Fruit fly (Drosophila melanogaster): ENCODE measurements around the gene CG9286.
A peak's percentile ranks its signal among the peaks of the same experiment; 100 is the strongest.

The CG9286 gene

DNA sequence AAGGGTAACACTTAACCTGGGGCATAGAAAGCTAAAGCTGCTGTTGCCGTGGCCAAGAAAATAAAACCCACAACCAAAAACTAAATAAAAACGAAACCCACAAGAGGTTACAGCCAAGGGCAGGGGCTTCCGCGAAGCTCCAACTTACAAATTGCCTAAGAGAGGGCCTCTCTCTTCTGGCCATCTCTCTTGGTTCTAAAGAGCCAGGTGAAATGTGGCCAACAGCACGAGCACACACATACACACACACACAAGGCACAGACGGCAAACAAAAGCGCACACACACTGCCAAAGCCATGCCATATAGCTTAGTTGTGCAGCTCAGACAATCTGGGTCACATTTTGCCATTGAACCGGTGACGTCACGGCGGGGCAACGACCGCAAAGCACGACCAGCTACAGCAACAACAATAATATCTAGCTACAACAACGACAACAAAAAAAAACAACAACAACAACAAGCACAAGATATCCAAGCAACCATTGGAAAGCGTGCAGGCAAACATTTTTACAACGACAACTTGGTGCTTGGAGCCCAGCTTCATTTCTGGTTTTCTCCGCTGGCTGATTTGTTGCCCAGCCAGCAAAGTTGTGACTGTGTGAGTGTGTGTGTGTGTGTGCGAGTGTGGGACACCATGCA is 16.0 kb downstream of the CG9286 start:
- peak; percentile 42 for TF ChIP-seq tj (GFP tag; optimal IDR thresholded peaks at IDR 0.05)
- TF ChIP-seq cnc (optimal IDR thresholded peaks at IDR 0.05), result no peak

DNA sequence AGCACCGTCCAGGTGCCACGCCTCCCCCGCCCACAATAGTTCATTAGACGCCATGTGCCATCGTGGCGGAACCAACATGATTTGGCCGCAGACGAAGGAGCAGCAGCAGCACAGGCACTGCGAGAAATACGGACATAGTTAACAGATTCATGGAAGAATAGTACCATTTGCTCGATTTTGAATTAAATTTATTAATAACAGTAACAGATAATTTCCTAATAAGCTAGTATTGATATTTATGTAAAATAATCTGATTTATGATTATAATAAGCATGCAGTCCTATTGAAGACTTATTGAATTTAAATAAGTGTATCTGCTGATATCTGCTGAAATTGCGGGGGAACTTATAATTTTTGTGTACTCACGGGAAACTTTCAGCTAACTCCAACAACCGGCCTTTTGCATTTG is 16.5 kb downstream of the CG9286 start:
- no peak for TF ChIP-seq Crg-1 (GFP tag; optimal IDR thresholded peaks at IDR 0.05)
- TF ChIP-seq bab1 (GFP tag; optimal IDR thresholded peaks at IDR 0.05), result no peak
- no peak for TF ChIP-seq cnc (optimal IDR thresholded peaks at IDR 0.05)

DNA sequence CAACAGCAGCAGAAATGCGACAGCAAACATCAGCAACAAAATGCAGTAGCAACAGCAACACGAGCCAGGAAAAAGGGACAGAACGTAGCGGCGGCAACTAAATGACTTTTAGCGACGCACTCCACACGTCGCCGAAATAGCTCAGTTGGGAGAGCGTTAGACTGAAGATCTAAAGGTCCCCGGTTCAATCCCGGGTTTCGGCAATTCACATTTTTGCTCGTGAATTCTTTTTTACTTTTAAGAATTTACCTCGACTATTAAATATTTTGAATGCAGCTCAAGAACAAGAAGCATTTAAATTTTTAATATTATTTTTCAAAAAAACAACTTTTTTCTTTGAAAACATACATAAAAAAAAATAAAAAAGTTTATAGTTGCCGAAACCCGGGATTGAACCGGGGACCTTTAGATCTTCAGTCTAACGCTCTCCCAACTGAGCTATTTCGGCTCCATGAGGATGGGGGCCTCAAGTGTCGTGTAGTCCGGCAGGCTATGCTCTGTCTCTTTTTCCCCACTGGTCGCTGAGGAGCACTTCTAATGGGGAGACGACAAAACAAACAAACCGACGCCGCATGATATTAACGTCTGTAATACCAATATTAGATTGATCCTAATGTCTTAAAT is 17.2 kb downstream of the CG9286 start:
- TF ChIP-seq toe (GFP tag; optimal IDR thresholded peaks at IDR 0.05) (no peak), CG14711 (tag; optimal IDR thresholded peaks at IDR 0.05) (no peak), cnc (optimal IDR thresholded peaks at IDR 0.05) (no peak), CG7045 (GFP tag; optimal IDR thresholded peaks at IDR 0.05) (no peak), CG12768 (GFP tag; optimal IDR thresholded peaks at IDR 0.05) (no peak), tj (GFP tag; optimal IDR thresholded peaks at IDR 0.05) (no peak), cic (GFP tag; optimal IDR thresholded peaks at IDR 0.05) (no peak), bab1 (GFP tag; optimal IDR thresholded peaks at IDR 0.05) (no peak), CG33017 (tag; optimal IDR thresholded peaks at IDR 0.05) (no peak), CG11617 (GFP tag; optimal IDR thresholded peaks at IDR 0.05) (no peak), ovo (GFP tag; optimal IDR thresholded peaks at IDR 0.05) (no peak), kay (GFP tag; ENCODE audit: borderline replicate concordance) (no peak), pad (GFP tag; optimal IDR thresholded peaks at IDR 0.05) (no peak), CG5204 (GFP tag; optimal IDR thresholded peaks at IDR 0.05) (no peak), Mnt (GFP tag; optimal IDR thresholded peaks at IDR 0.05) (no peak), Clk (GFP tag; optimal IDR thresholded peaks at IDR 0.05) (no peak), CG7101 (tag; optimal IDR thresholded peaks at IDR 0.05) (no peak), Hr96 (GFP tag; optimal IDR thresholded peaks at IDR 0.05) (no peak)

DNA sequence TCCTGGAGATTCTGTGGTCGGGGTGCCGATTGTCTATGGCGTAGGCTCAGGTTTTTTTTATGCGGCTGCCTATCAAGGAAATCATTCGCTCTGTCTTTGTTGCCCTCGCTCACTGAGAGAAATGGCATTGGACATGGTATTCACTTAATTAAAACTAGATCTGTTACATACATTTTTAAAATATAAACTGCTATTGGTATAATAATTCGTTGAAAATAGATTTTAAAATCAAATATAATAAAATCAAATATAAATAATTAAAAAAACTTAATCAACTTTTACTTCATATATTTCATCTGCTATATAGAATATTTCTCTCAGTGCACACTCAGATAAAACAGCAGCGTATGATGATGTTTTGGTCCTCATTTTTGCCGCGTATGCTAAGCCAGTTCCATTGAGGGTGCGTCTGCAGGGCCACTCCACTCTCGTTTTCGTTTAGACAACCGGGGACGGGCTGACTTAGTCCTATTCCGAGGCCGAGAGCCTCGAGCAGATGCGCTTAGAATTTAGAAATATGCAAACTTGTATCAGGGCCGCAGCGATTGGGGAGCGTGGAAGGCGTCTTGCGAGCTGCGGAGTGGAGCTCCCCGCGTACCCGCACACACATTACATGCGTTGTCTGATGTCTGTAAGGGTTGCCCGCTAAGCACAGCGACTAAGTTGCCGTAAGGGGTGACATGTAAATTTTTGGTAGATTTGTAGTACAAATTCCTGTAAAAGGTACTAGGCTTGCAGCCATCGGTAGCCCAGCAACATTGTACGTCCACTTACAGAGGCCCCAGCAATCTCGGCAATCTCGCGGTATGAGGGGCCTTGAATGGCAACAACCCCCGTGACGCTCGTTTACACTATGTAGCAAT is 19.0 kb downstream of the CG9286 start:
- peak; percentile 53 for TF ChIP-seq CG33017 (tag; optimal IDR thresholded peaks at IDR 0.05)
- no peak for TF ChIP-seq CG5204 (GFP tag; optimal IDR thresholded peaks at IDR 0.05)
- peak; percentile 8 for TF ChIP-seq CG7101 (tag; optimal IDR thresholded peaks at IDR 0.05)
- no peak for TF ChIP-seq CG12768 (GFP tag; optimal IDR thresholded peaks at IDR 0.05)
- TF ChIP-seq pad (GFP tag; optimal IDR thresholded peaks at IDR 0.05), result no peak
- TF ChIP-seq ovo (GFP tag; optimal IDR thresholded peaks at IDR 0.05), result no peak
- no peak for TF ChIP-seq CG11617 (GFP tag; optimal IDR thresholded peaks at IDR 0.05)
- TF ChIP-seq CG14711 (tag; optimal IDR thresholded peaks at IDR 0.05), result no peak
- no peak for TF ChIP-seq tj (GFP tag; optimal IDR thresholded peaks at IDR 0.05)
- TF ChIP-seq Clk (GFP tag; optimal IDR thresholded peaks at IDR 0.05), result no peak
- no peak for TF ChIP-seq Mnt (GFP tag; optimal IDR thresholded peaks at IDR 0.05)
- no peak for TF ChIP-seq Hr96 (GFP tag; optimal IDR thresholded peaks at IDR 0.05)
- no peak for TF ChIP-seq CG7045 (GFP tag; optimal IDR thresholded peaks at IDR 0.05)

DNA sequence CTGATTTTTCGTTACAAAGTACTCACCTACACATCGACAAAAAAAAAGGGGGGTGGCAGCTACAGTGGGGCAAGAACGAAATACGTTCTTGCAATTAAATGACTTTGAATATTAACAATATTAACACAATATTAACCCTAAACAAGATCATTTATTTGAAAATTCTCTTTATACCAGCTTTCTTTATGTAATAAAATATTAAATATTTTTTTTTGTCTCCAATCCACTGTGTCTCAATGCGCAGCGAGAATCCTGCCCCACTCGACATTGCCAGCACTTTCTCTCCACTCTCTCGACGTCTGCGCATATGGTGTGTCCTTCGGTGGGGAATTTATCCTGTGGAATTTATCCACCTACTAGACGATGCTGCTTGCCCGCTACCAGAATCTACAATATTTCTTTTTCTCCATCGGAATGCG is 19.7 kb downstream of the CG9286 start:
- TF ChIP-seq CG7045 (GFP tag; optimal IDR thresholded peaks at IDR 0.05), result peak; percentile 96
- no peak for TF ChIP-seq cnc (optimal IDR thresholded peaks at IDR 0.05)
- no peak for TF ChIP-seq Mnt (GFP tag; optimal IDR thresholded peaks at IDR 0.05)
- peak; percentile 83 for TF ChIP-seq CG5204 (GFP tag; optimal IDR thresholded peaks at IDR 0.05)
- no peak for TF ChIP-seq bab1 (GFP tag; optimal IDR thresholded peaks at IDR 0.05)
- peak; percentile 90 for TF ChIP-seq CG33017 (tag; optimal IDR thresholded peaks at IDR 0.05)
- peak; percentile 45 for TF ChIP-seq tj (GFP tag; optimal IDR thresholded peaks at IDR 0.05)
- TF ChIP-seq CG11617 (GFP tag; optimal IDR thresholded peaks at IDR 0.05), result peak; percentile 76
- TF ChIP-seq CG1620 (GFP tag; optimal IDR thresholded peaks at IDR 0.05), result no peak
- TF ChIP-seq Hr96 (GFP tag; optimal IDR thresholded peaks at IDR 0.05), result peak; percentile 37
- peak; percentile 59 for TF ChIP-seq kay (GFP tag; ENCODE audit: borderline replicate concordance)
- peak; percentile 75 for TF ChIP-seq toe (GFP tag; optimal IDR thresholded peaks at IDR 0.05)
- peak; percentile 16 for TF ChIP-seq Crg-1 (GFP tag; optimal IDR thresholded peaks at IDR 0.05)
- peak; percentile 96 for TF ChIP-seq CG12768 (GFP tag; optimal IDR thresholded peaks at IDR 0.05)
- peak; percentile 67 for TF ChIP-seq pad (GFP tag; optimal IDR thresholded peaks at IDR 0.05)
- TF ChIP-seq Clk (GFP tag; optimal IDR thresholded peaks at IDR 0.05), result peak; percentile 83
- TF ChIP-seq ovo (GFP tag; optimal IDR thresholded peaks at IDR 0.05), result no peak
- TF ChIP-seq CG14711 (tag; optimal IDR thresholded peaks at IDR 0.05), result peak; percentile 60
- peak; percentile 56 for TF ChIP-seq cic (GFP tag; optimal IDR thresholded peaks at IDR 0.05)
- peak; percentile 81 for TF ChIP-seq CG7101 (tag; optimal IDR thresholded peaks at IDR 0.05)
